Fruit fly (Drosophila melanogaster) whole organism, embryonic: ENCODE results near the gene sick.
A peak's percentile ranks its signal among the peaks of the same experiment; 100 is the strongest.

Experiments used
- CG11695 ChIP-seq: fragments of 200-800 bp; sonication (Bioruptor generic); IDR thresholded peaks from 3 replicates; pipeline ENCODE4 v1.3.6; 2022; ENCODE audit warnings: missing biosample characterization, missing genetic modification characterization
- CG12391 ChIP-seq: fragments of 200-800 bp; sonication (Bioruptor generic); optimal IDR thresholded peaks from 3 replicates; lab custom pipeline; 2018; ENCODE audit warnings: missing biosample characterization, mild to moderate bottlenecking, missing genetic modification characterization, moderate library complexity
- CG1602 ChIP-seq: fragments of 200-800 bp; sonication (Bioruptor generic); optimal IDR thresholded peaks from 3 replicates; lab custom pipeline; 2016; ENCODE audit warnings: missing biosample characterization, missing genetic modification characterization
- CG17186 ChIP-seq: fragments of 200-800 bp; sonication (Bioruptor generic); optimal IDR thresholded peaks from 3 replicates; lab custom pipeline; 2017; ENCODE audit warnings: missing biosample characterization, missing genetic modification reagents, missing genetic modification characterization
- CG17568 ChIP-seq: fragments of 200-800 bp; sonication (Bioruptor generic); optimal IDR thresholded peaks from 2 replicates; lab custom pipeline; 2018; ENCODE audit warnings: missing biosample characterization, mild to moderate bottlenecking, missing genetic modification characterization, moderate library complexity
- CG2199 ChIP-seq: fragments of 200-800 bp; sonication (Bioruptor generic); IDR thresholded peaks from 3 replicates; pipeline ENCODE4 v1.3.6; 2022; ENCODE audit warnings: missing biosample characterization, missing genetic modification characterization
- CG33557 ChIP-seq: fragments of 200-800 bp; sonication (Bioruptor generic); optimal IDR thresholded peaks from 2 replicates; lab custom pipeline; 2019; ENCODE audit warnings: missing biosample characterization, mild to moderate bottlenecking, missing genetic modification characterization, moderate library complexity
- CG4328 ChIP-seq: fragments of 200-800 bp; sonication (Bioruptor generic); optimal IDR thresholded peaks from 3 replicates; lab custom pipeline; 2017; ENCODE audit warnings: missing biosample characterization, missing genetic modification reagents, missing genetic modification characterization
- CG6654 ChIP-seq: fragments of 200-800 bp; sonication (Bioruptor generic); optimal IDR thresholded peaks from 2 replicates; lab custom pipeline; 2017; ENCODE audit warnings: missing biosample characterization, mild to moderate bottlenecking, missing genetic modification characterization
- CG9215 ChIP-seq: fragments of 200-800 bp; sonication (Bioruptor generic); IDR thresholded peaks from 2 replicates; pipeline ENCODE4 v1.3.6; 2022; ENCODE audit warnings: missing biosample characterization, missing genetic modification characterization
- CG9797 ChIP-seq: fragments of 200-800 bp; sonication (Bioruptor generic); optimal IDR thresholded peaks from 3 replicates; lab custom pipeline; 2018; ENCODE audit warnings: missing biosample characterization, mild to moderate bottlenecking, missing genetic modification characterization
- Eip74EF ChIP-seq, 2 experiments: fragments of 200-800 bp in 1 of 2; fragments of >200 bp in 1 of 2; sonication (Bioruptor generic) in 1 of 2; optimal IDR thresholded peaks; 2 replicates each; lab custom pipeline; 2017 to 2019; ENCODE audit warnings: missing biosample characterization in 2 of 2, missing genetic modification characterization in 2 of 2, mild to moderate bottlenecking in 1 of 2, moderate library complexity in 1 of 2
- Hmx ChIP-seq: fragments of 200-800 bp; sonication (Bioruptor generic); optimal IDR thresholded peaks from 2 replicates; lab custom pipeline; 2016; ENCODE audit warnings: missing biosample characterization, missing genetic modification characterization
- Med ChIP-seq: fragments of 200-800 bp; sonication (Bioruptor generic); peaks from one replicate; lab custom pipeline; 2016; ENCODE audit warnings: missing biosample characterization, missing genetic modification characterization, mild to moderate bottlenecking, inconsistent platforms, moderate library complexity
- Oaz ChIP-seq: fragments of 200-800 bp; sonication (Bioruptor generic); IDR thresholded peaks from 2 replicates; pipeline ENCODE4 v1.3.6; 2022; ENCODE audit warnings: missing biosample characterization, missing genetic modification characterization
- Poxn ChIP-seq: fragments of 200-800 bp; sonication (Bioruptor generic); IDR thresholded peaks from 2 replicates; pipeline ENCODE4 v1.3.6; 2022; ENCODE audit warnings: missing biosample characterization, missing genetic modification characterization
- Ravus ChIP-seq: fragments of 200-800 bp; sonication (Bioruptor generic); IDR thresholded peaks from 2 replicates; pipeline ENCODE4 v1.3.6; 2022; ENCODE audit warnings: missing biosample characterization, missing genetic modification characterization
- cad ChIP-seq: fragments of >200 bp; optimal IDR thresholded peaks from 2 replicates; lab custom pipeline; 2017; ENCODE audit warnings: missing biosample characterization, missing genetic modification characterization
- chinmo ChIP-seq: fragments of 200-800 bp; sonication (Bioruptor generic); IDR thresholded peaks from 4 replicates; pipeline ENCODE4 v1.3.6; 2022; ENCODE audit warnings: missing biosample characterization, missing genetic modification characterization; ENCODE audit not compliant: partially characterized antibody
- dm ChIP-seq: fragments of 200-800 bp; sonication (Bioruptor generic); optimal IDR thresholded peaks from 3 replicates; lab custom pipeline; 2016; ENCODE audit warnings: missing biosample characterization, missing genetic modification characterization
- dpn ChIP-seq, 2 experiments: fragments of 200-800 bp; sonication (Bioruptor generic); optimal IDR thresholded peaks; 3 replicates each; lab custom pipeline; 2016; ENCODE audit warnings: missing biosample characterization in 2 of 2, missing genetic modification characterization in 2 of 2
- grn ChIP-seq: fragments of 200-800 bp; sonication (Bioruptor generic); optimal IDR thresholded peaks from 3 replicates; lab custom pipeline; 2017; ENCODE audit warnings: missing biosample characterization, missing genetic modification characterization
- kay ChIP-seq: fragments of 200-800 bp; sonication (Bioruptor generic); optimal IDR thresholded peaks from 2 replicates; lab custom pipeline; 2016; ENCODE audit warnings: missing biosample characterization, missing genetic modification characterization
- klu ChIP-seq: fragments of 200-800 bp; sonication (Bioruptor generic); IDR thresholded peaks from 2 replicates; pipeline ENCODE4 v1.3.6; 2022; ENCODE audit warnings: missing biosample characterization, missing genetic modification characterization
- knrl ChIP-seq: fragments of 200-800 bp; sonication (Bioruptor generic); IDR thresholded peaks from 3 replicates; pipeline ENCODE4 v1.3.6; 2022; ENCODE audit warnings: missing biosample characterization, missing genetic modification characterization; ENCODE audit not compliant: partially characterized antibody
- nau ChIP-seq: fragments of 200-800 bp; sonication (Bioruptor generic); optimal IDR thresholded peaks from 3 replicates; lab custom pipeline; 2017; ENCODE audit warnings: missing biosample characterization, mild to moderate bottlenecking, missing genetic modification characterization, missing genetic modification reagents
- odd ChIP-seq: fragments of 200-800 bp; sonication (Bioruptor generic); optimal IDR thresholded peaks from 2 replicates; lab custom pipeline; 2017; ENCODE audit warnings: missing biosample characterization, mild to moderate bottlenecking, missing genetic modification characterization
- sd ChIP-seq: fragments of 200-800 bp; sonication (Bioruptor generic); optimal IDR thresholded peaks from 3 replicates; lab custom pipeline; 2018; ENCODE audit warnings: missing biosample characterization, mild to moderate bottlenecking, missing genetic modification characterization, moderate library complexity
- sens ChIP-seq: fragments of 200-800 bp; sonication (Bioruptor generic); peaks from one replicate; lab custom pipeline; 2016; ENCODE audit warnings: missing biosample characterization, missing genetic modification characterization
- slou ChIP-seq: fragments of 200-800 bp; sonication (Bioruptor generic); optimal IDR thresholded peaks from 3 replicates; lab custom pipeline; 2016; ENCODE audit warnings: missing biosample characterization, missing genetic modification characterization
- sug ChIP-seq: fragments of 200-800 bp; optimal IDR thresholded peaks from 2 replicates; lab custom pipeline; 2019; ENCODE audit warnings: missing biosample characterization, mild to moderate bottlenecking, missing genetic modification characterization, moderate library complexity
- trem ChIP-seq: fragments of 200-800 bp; optimal IDR thresholded peaks from 3 replicates; lab custom pipeline; 2019; ENCODE audit warnings: missing biosample characterization, mild to moderate bottlenecking, missing genetic modification characterization, moderate library complexity
- unc-4 ChIP-seq: fragments of 200-800 bp; sonication (Bioruptor generic); IDR thresholded peaks from 2 replicates; pipeline ENCODE4 v1.3.6; 2022; ENCODE audit warnings: missing biosample characterization, missing genetic modification characterization; ENCODE audit not compliant: partially characterized antibody
- vvl ChIP-seq: fragments of 200-800 bp; sonication (Bioruptor generic); IDR thresholded peaks from 2 replicates; pipeline ENCODE4 v1.3.6; 2022; ENCODE audit warnings: missing biosample characterization, missing genetic modification characterization

Gene sick

DNA sequence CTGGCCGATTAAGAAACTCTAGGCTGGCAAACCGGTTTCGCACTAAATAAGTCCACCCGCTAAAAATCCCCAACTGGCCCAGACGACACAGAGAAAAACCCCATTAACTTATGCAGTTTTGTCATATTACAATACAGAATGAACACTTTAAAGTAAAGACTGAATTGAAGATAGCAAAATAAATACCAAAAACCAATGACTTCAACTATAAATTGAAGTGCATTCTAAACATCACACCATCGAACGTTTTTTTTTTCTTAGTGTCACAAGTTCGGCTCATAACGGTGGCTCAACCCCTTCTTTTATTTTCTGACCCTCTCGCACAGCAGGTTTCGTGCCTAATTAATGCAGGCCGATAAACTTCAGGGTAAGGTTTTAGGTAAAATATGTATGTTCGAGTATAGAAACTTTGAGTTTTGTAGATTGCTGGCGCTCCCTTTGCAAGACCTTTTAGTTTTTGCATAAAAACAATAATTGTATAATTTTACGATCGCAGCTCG is 145.2 kb downstream of the sick start (continued):
- peak; percentile 79 for TF ChIP-seq Poxn (GFP tag; lab: Robert Waterston, UW)
- peak; percentile 71 for TF ChIP-seq dm (GFP tag; lab: Kevin White, UChicago)
- peak; percentile 88 for TF ChIP-seq CG11695 (GFP tag; lab: Robert Waterston, UW)
- TF ChIP-seq CG12391 (tag; lab: Kevin White, UChicago), result peak; percentile 86
- no peak for TF ChIP-seq CG17186 (GFP tag; lab: Kevin White, UChicago)
- TF ChIP-seq CG1602 (GFP tag; lab: Kevin White, UChicago), result peak; percentile 75
- TF ChIP-seq CG4328, result no peak
- TF ChIP-seq Oaz (GFP tag; lab: Robert Waterston, UW), result peak; percentile 85
- TF ChIP-seq, all 482 proteins: peak for 385

DNA sequence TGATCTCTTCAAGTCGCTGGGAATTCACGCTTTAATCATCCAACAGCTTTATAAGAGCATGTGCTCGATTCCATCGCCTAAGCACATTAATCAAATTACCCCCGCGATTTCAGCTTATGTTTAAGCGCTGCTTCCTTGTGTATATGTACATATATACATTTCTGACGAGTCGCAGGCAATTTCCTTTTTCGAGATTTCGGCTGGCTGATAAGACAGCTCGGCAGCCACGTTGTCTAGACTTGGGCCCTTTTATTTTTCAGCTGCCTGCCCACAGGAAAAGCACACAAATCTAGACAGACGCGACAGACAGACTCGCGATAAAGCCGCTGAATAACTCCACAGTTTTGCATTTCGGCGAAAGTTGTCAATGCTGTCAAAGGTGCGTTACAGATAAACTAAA is 146.3 kb downstream of the sick start:
- TF ChIP-seq vvl (GFP tag; lab: Robert Waterston, UW) (0 out of 2 replicates have a peak, but pooled peaks have one; percentile 7), Med (peak; percentile 58), dpn (GFP tag; optimal IDR thresholded peaks at IDR 0.05; lab: Kevin White, UChicago) (no peak), Eip74EF (GFP tag; optimal IDR thresholded peaks at IDR 0.05; lab: Kevin White, UChicago) (no peak), grn (peak; percentile 15), Ravus (GFP tag; lab: Robert Waterston, UW) (no peak), sens (GFP tag; lab: Kevin White, UChicago) (peak; percentile 63), Hmx (GFP tag; lab: Kevin White, UChicago) (no peak), sug (tag; lab: Kevin White, UChicago) (peak; percentile 22), CG9215 (GFP tag; lab: Robert Waterston, UW) (no peak), CG33557 (GFP tag; lab: Kevin White, UChicago) (no peak)

DNA sequence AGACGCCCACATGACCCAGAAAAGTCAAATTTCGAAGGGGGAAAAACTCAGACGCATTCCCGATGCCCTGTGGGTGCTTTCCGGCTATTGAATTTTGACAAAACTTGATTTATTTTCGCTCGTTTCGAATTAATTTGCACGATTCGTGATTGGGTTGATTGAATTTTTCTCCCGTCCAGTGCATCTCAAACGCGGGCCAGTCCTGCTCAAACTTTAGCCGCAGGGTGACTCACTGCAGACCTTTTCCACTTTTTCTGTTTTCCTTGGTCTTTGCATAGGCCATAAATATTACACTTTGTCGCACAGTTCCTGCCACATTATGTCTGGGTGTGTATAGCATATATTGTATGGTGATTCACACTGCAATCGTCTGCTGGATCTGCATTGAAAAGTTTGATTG is 146.9 kb downstream of the sick start:
- TF ChIP-seq odd (GFP tag; lab: Kevin White, UChicago), result no peak
- TF ChIP-seq sens (GFP tag; lab: Kevin White, UChicago), result peak; percentile 14
- no peak for TF ChIP-seq nau
- TF ChIP-seq chinmo (GFP tag; lab: Robert Waterston, UW), result 0 out of 4 replicates have a peak, but pooled peaks have one; percentile 7
- TF ChIP-seq trem (tag; lab: Kevin White, UChicago), result no peak
- peak; percentile 30 for TF ChIP-seq Med
- no peak for TF ChIP-seq unc-4 (GFP tag; lab: Robert Waterston, UW)
- TF ChIP-seq CG6654, result peak; percentile 97
- TF ChIP-seq sd, result no peak
- 0 out of 3 replicates have a peak, but pooled peaks have one; percentile 31 for TF ChIP-seq CG2199 (GFP tag; lab: Robert Waterston, UW)
- no peak for TF ChIP-seq klu (GFP tag; lab: Robert Waterston, UW)
- 0 out of 3 replicates have a peak, but pooled peaks have one; percentile 7 for TF ChIP-seq knrl
- peak; percentile 45 for TF ChIP-seq kay (GFP tag; lab: Kevin White, UChicago)
- TF ChIP-seq cad, result peak; percentile 90
- TF ChIP-seq CG9797, result no peak
- TF ChIP-seq CG17568, result peak; percentile 92
- TF ChIP-seq slou (GFP tag; lab: Kevin White, UChicago), result no peak
